Fruit fly (Drosophila melanogaster) whole organism, embryonic: ENCODE data around the gene gry.

Source experiments
- Antp ChIP-seq: fragments of 200-800 bp; sonication (Bioruptor generic); optimal IDR thresholded peaks from 3 replicates; lab custom pipeline; 2016; ENCODE audit warnings: missing biosample characterization, missing genetic modification characterization
- CG10147 ChIP-seq: fragments of 200-800 bp; sonication (Bioruptor generic); optimal IDR thresholded peaks from 2 replicates; lab custom pipeline; 2019; ENCODE audit warnings: missing biosample characterization, mild to moderate bottlenecking, missing genetic modification characterization, moderate library complexity
- CG12236 ChIP-seq: fragments of 200-800 bp; sonication (Bioruptor generic); optimal IDR thresholded peaks from 2 replicates; lab custom pipeline; 2016; ENCODE audit warnings: missing biosample characterization, missing genetic modification characterization
- CG1233 ChIP-seq: fragments of 200-800 bp; sonication (Bioruptor generic); optimal IDR thresholded peaks from 4 replicates; lab custom pipeline; 2018; ENCODE audit warnings: missing biosample characterization, mild to moderate bottlenecking, missing genetic modification characterization
- CG12391 ChIP-seq: fragments of 200-800 bp; sonication (Bioruptor generic); optimal IDR thresholded peaks from 3 replicates; lab custom pipeline; 2018; ENCODE audit warnings: missing biosample characterization, mild to moderate bottlenecking, missing genetic modification characterization, moderate library complexity
- CG12659 ChIP-seq: fragments of 200-800 bp; sonication (Bioruptor generic); optimal IDR thresholded peaks from 3 replicates; lab custom pipeline; 2017; ENCODE audit warnings: mild to moderate bottlenecking, missing biosample characterization, missing genetic modification reagents, missing genetic modification characterization
- CG12769 ChIP-seq: fragments of 200-800 bp; sonication (Bioruptor generic); optimal IDR thresholded peaks from 2 replicates; lab custom pipeline; 2019; ENCODE audit warnings: missing biosample characterization, mild to moderate bottlenecking, missing genetic modification characterization, moderate library complexity
- CG13296 ChIP-seq: fragments of 200-800 bp; sonication (Bioruptor generic); optimal IDR thresholded peaks from 3 replicates; lab custom pipeline; 2018; ENCODE audit warnings: missing biosample characterization, mild to moderate bottlenecking, missing genetic modification characterization
- CG14710 ChIP-seq: fragments of 200-800 bp; sonication (Bioruptor generic); optimal IDR thresholded peaks from 3 replicates; lab custom pipeline; 2019; ENCODE audit warnings: missing biosample characterization, mild to moderate bottlenecking, missing genetic modification characterization, moderate library complexity
- CG1647 ChIP-seq: fragments of 200-800 bp; sonication (Bioruptor generic); optimal IDR thresholded peaks from 3 replicates; lab custom pipeline; 2016; ENCODE audit warnings: missing biosample characterization, missing genetic modification characterization
- CG16813 ChIP-seq: fragments of 200-800 bp; sonication (Bioruptor generic); IDR thresholded peaks from 3 replicates; pipeline ENCODE4 v1.3.6; 2022; ENCODE audit warnings: missing biosample characterization, missing genetic modification characterization; ENCODE audit not compliant: partially characterized antibody
- CG2129 ChIP-seq: fragments of 200-800 bp; sonication (Bioruptor generic); IDR thresholded peaks from 2 replicates; pipeline ENCODE4 v1.3.6; 2022; ENCODE audit warnings: missing biosample characterization, missing genetic modification characterization; ENCODE audit not compliant: partially characterized antibody
- CG2199 ChIP-seq: fragments of 200-800 bp; sonication (Bioruptor generic); IDR thresholded peaks from 3 replicates; pipeline ENCODE4 v1.3.6; 2022; ENCODE audit warnings: missing biosample characterization, missing genetic modification characterization
- CG2202 ChIP-seq: fragments of 200-800 bp; sonication (Bioruptor generic); optimal IDR thresholded peaks from 2 replicates; lab custom pipeline; 2018; ENCODE audit warnings: missing biosample characterization, mild to moderate bottlenecking, missing genetic modification characterization
- CG42726 ChIP-seq: fragments of 200-800 bp; sonication (Bioruptor generic); IDR thresholded peaks from 2 replicates; pipeline ENCODE4 v1.3.6; 2022; ENCODE audit warnings: missing biosample characterization, missing genetic modification characterization; ENCODE audit not compliant: partially characterized antibody
- CG4730 ChIP-seq: fragments of 200-800 bp; sonication (Bioruptor generic); IDR thresholded peaks from 2 replicates; pipeline ENCODE4 v1.3.6; 2022; ENCODE audit warnings: missing biosample characterization, missing genetic modification characterization
- CG7556 ChIP-seq: fragments of 200-800 bp; sonication (Bioruptor generic); optimal IDR thresholded peaks from 2 replicates; lab custom pipeline; 2017; ENCODE audit warnings: missing biosample characterization, mild to moderate bottlenecking, missing genetic modification characterization
- CG8281 ChIP-seq: fragments of 200-800 bp; sonication (Bioruptor generic); optimal IDR thresholded peaks from 2 replicates; lab custom pipeline; 2018; ENCODE audit warnings: missing biosample characterization, mild to moderate bottlenecking, missing genetic modification characterization, moderate library complexity
- CG8944 ChIP-seq: fragments of 200-800 bp; sonication (Bioruptor generic); optimal IDR thresholded peaks from 3 replicates; lab custom pipeline; 2016; ENCODE audit warnings: missing biosample characterization, missing genetic modification characterization
- CG9797 ChIP-seq: fragments of 200-800 bp; sonication (Bioruptor generic); optimal IDR thresholded peaks from 3 replicates; lab custom pipeline; 2018; ENCODE audit warnings: missing biosample characterization, mild to moderate bottlenecking, missing genetic modification characterization
- CG9817 ChIP-seq: fragments of 200-800 bp; sonication (Bioruptor generic); optimal IDR thresholded peaks from 2 replicates; lab custom pipeline; 2018; ENCODE audit warnings: missing biosample characterization, mild to moderate bottlenecking, missing genetic modification characterization, moderate library complexity
- CTCF ChIP-seq: fragments of 200-800 bp; sonication (Bioruptor generic); optimal IDR thresholded peaks from 2 replicates; lab custom pipeline; 2017; ENCODE audit warnings: missing biosample characterization, mild to moderate bottlenecking, missing genetic modification characterization, moderate library complexity
- Camta ChIP-seq: fragments of 200-800 bp; sonication (Bioruptor generic); optimal IDR thresholded peaks from 2 replicates; lab custom pipeline; 2016; ENCODE audit warnings: missing biosample characterization, missing genetic modification characterization
- Deaf1 ChIP-seq: fragments of 200-800 bp; optimal IDR thresholded peaks from 3 replicates; lab custom pipeline; 2019; ENCODE audit warnings: missing biosample characterization, mild to moderate bottlenecking, missing genetic modification characterization, moderate library complexity
- Dll ChIP-seq: fragments of 200-800 bp; sonication (Bioruptor generic); IDR thresholded peaks from 4 replicates; pipeline ENCODE4 v1.3.6; 2022; ENCODE audit warnings: missing biosample characterization, missing genetic modification characterization; ENCODE audit not compliant: partially characterized antibody
- E2f2 ChIP-seq: fragments of 200-800 bp; sonication (Bioruptor generic); IDR thresholded peaks from 2 replicates; pipeline ENCODE4 v1.3.6; 2022; ENCODE audit warnings: missing biosample characterization, missing genetic modification characterization
- Elba2 ChIP-seq: fragments of 200-800 bp; sonication (Bioruptor generic); optimal IDR thresholded peaks from 3 replicates; lab custom pipeline; 2016; ENCODE audit warnings: missing biosample characterization, missing genetic modification characterization
- Ets65A ChIP-seq: fragments of 200-800 bp; sonication (Bioruptor generic); peaks from one replicate; lab custom pipeline; 2016; ENCODE audit warnings: missing biosample characterization, missing genetic modification characterization
- Fer3 ChIP-seq: fragments of 200-800 bp; sonication (Bioruptor generic); optimal IDR thresholded peaks from 2 replicates; lab custom pipeline; 2018; ENCODE audit warnings: missing biosample characterization, mild to moderate bottlenecking, missing genetic modification characterization, moderate library complexity
- HmgZ ChIP-seq: fragments of 200-800 bp; sonication (Bioruptor generic); optimal IDR thresholded peaks from 2 replicates; lab custom pipeline; 2018; ENCODE audit warnings: missing biosample characterization, mild to moderate bottlenecking, missing genetic modification characterization
- Lpt ChIP-seq: fragments of >200 bp; optimal IDR thresholded peaks from 2 replicates; lab custom pipeline; 2018; ENCODE audit warnings: missing biosample characterization, missing genetic modification characterization
- Opbp ChIP-seq: fragments of 200-800 bp; sonication (Bioruptor generic); IDR thresholded peaks from 3 replicates; pipeline ENCODE4 v1.3.6; 2022; ENCODE audit warnings: missing biosample characterization, missing genetic modification characterization; ENCODE audit not compliant: partially characterized antibody
- Scr ChIP-seq: fragments of 200-800 bp; sonication (Bioruptor generic); IDR thresholded peaks from 2 replicates; pipeline ENCODE4 v1.3.6; 2022; ENCODE audit warnings: missing biosample characterization, missing genetic modification characterization; ENCODE audit not compliant: partially characterized antibody
- Sin3A ChIP-seq: fragments of >200 bp; optimal IDR thresholded peaks from 2 replicates; lab custom pipeline; 2018
- Taf1 ChIP-seq: fragments of 200-800 bp; sonication (Bioruptor generic); IDR thresholded peaks from 2 replicates; pipeline ENCODE4 v1.3.6; 2022; ENCODE audit warnings: missing biosample characterization, missing genetic modification characterization
- Xbp1 ChIP-seq: fragments of 200-800 bp; sonication (Bioruptor generic); optimal IDR thresholded peaks from 3 replicates; lab custom pipeline; 2016; ENCODE audit warnings: missing biosample characterization, mild to moderate bottlenecking, missing genetic modification characterization
- YL-1 ChIP-seq: fragments of 200-800 bp; sonication (Bioruptor generic); optimal IDR thresholded peaks from 3 replicates; lab custom pipeline; 2017; ENCODE audit warnings: missing biosample characterization, mild to moderate bottlenecking, missing genetic modification characterization
- bab2 ChIP-seq: fragments of 200-800 bp; sonication (Bioruptor generic); optimal IDR thresholded peaks from 2 replicates; lab custom pipeline; 2016; ENCODE audit warnings: missing biosample characterization, missing genetic modification characterization
- crol ChIP-seq: fragments of 200-800 bp; sonication (Bioruptor generic); IDR thresholded peaks from 2 replicates; pipeline ENCODE4 v1.3.6; 2022; ENCODE audit warnings: missing biosample characterization, missing genetic modification characterization
- dmrt99B ChIP-seq: fragments of 200-800 bp; sonication (Bioruptor generic); optimal IDR thresholded peaks from 2 replicates; lab custom pipeline; 2018; ENCODE audit warnings: missing biosample characterization, mild to moderate bottlenecking, missing genetic modification characterization, moderate library complexity
- dpn ChIP-seq, 2 experiments: fragments of 200-800 bp; sonication (Bioruptor generic); optimal IDR thresholded peaks; 3 replicates each; lab custom pipeline; 2016; ENCODE audit warnings: missing biosample characterization in 2 of 2, missing genetic modification characterization in 2 of 2
- fd102C ChIP-seq: fragments of 200-800 bp; sonication (Bioruptor generic); optimal IDR thresholded peaks from 2 replicates; lab custom pipeline; 2018; ENCODE audit warnings: missing biosample characterization, mild to moderate bottlenecking, missing genetic modification characterization, moderate library complexity
- fru ChIP-seq: fragments of >200 bp; optimal IDR thresholded peaks from 2 replicates; lab custom pipeline; 2017
- knrl ChIP-seq: fragments of 200-800 bp; sonication (Bioruptor generic); IDR thresholded peaks from 3 replicates; pipeline ENCODE4 v1.3.6; 2022; ENCODE audit warnings: missing biosample characterization, missing genetic modification characterization; ENCODE audit not compliant: partially characterized antibody
- nerfin-2 ChIP-seq: fragments of 200-800 bp; sonication (Bioruptor generic); IDR thresholded peaks from 2 replicates; pipeline ENCODE4 v1.3.6; 2022; ENCODE audit warnings: missing biosample characterization, missing genetic modification characterization; ENCODE audit not compliant: partially characterized antibody
- otp ChIP-seq: fragments of 200-800 bp; sonication (Bioruptor generic); IDR thresholded peaks from 3 replicates; pipeline ENCODE4, ENCODE4 v1.3.6; 2022; ENCODE audit warnings: missing biosample characterization, missing genetic modification characterization
- sd ChIP-seq: fragments of 200-800 bp; sonication (Bioruptor generic); optimal IDR thresholded peaks from 3 replicates; lab custom pipeline; 2018; ENCODE audit warnings: missing biosample characterization, mild to moderate bottlenecking, missing genetic modification characterization, moderate library complexity
- seq ChIP-seq: fragments of 200-800 bp; sonication (Bioruptor generic); IDR thresholded peaks from 2 replicates; pipeline ENCODE4 v1.3.6; 2022; ENCODE audit warnings: missing biosample characterization, missing genetic modification characterization
- sqz ChIP-seq: fragments of 200-800 bp; sonication (Bioruptor generic); optimal IDR thresholded peaks from 3 replicates; lab custom pipeline; 2018; ENCODE audit warnings: missing biosample characterization, mild to moderate bottlenecking, missing genetic modification characterization
- unpg ChIP-seq: fragments of 200-800 bp; sonication (Bioruptor generic); optimal IDR thresholded peaks from 3 replicates; lab custom pipeline; 2018; ENCODE audit warnings: missing biosample characterization, mild to moderate bottlenecking, missing genetic modification characterization, moderate library complexity
- vvl ChIP-seq: fragments of 200-800 bp; sonication (Bioruptor generic); IDR thresholded peaks from 2 replicates; pipeline ENCODE4 v1.3.6; 2022; ENCODE audit warnings: missing biosample characterization, missing genetic modification characterization

The gry gene

DNA sequence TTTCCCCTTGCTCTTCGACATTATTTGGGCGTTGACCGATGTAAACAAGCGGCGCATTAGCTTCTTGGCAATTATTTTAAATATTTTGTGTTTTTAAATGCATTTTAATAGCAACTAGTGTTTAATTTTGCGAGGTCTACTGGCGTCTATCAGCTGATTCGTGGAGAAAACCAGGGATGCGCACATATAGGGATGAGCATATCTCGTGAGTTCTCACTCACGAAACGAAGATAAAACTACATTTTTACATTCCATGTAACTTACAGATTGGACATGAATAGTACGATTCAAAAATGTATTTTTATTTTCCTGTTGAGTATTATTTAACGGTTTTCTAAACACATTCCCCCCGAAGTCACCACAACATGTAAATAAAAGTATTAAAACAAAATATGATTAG is 1.4 kb upstream of the gry start, which contains the start of gene CG14966 (continued):
- TF ChIP-seq CG8944 (GFP tag; lab: Kevin White, UChicago) (no peak), CG2199 (GFP tag; lab: Robert Waterston, UW) (peak; percentile 22; the same call in 2 of the 3 replicates), crol (GFP tag; lab: Robert Waterston, UW) (no peak), CG12236 (GFP tag; lab: Kevin White, UChicago) (no peak), Scr (GFP tag; lab: Robert Waterston, UW) (peak; percentile 89), Camta (GFP tag; lab: Kevin White, UChicago) (peak; percentile 0), CG7556 (GFP tag; lab: Kevin White, UChicago) (no peak), Fer3 (tag; lab: Kevin White, UChicago) (no peak), CG9817 (tag; lab: Kevin White, UChicago) (peak; percentile 6), CG2202 (tag; lab: Kevin White, UChicago) (no peak), CG9797 (GFP tag; lab: Kevin White, UChicago) (peak; percentile 35), vvl (peak; percentile 40; the same call in 1 of the 2 replicates), Antp (GFP tag; lab: Kevin White, UChicago) (peak; percentile 22), dmrt99B (no peak), CTCF (GFP tag; lab: Kevin White, UChicago) (peak; percentile 72), nerfin-2 (GFP tag; lab: Robert Waterston, UW) (peak; percentile 66; the same call in 1 of the 2 replicates), Taf1 (GFP tag; lab: Robert Waterston, UW) (no peak), Xbp1 (GFP tag; lab: Kevin White, UChicago) (peak; percentile 52), CG16813 (GFP tag; lab: Robert Waterston, UW) (peak; percentile 91), YL-1 (peak; percentile 79), Ets65A (GFP tag; lab: Kevin White, UChicago) (peak; percentile 27), Dll (GFP tag; lab: Robert Waterston, UW) (peak; percentile 91), E2f2 (peak; percentile 52; the same call in 1 of the 2 replicates), CG42726 (peak; percentile 91), CG12769 (tag; lab: Kevin White, UChicago) (peak; percentile 44), unpg (peak; percentile 4), CG13296 (GFP tag; lab: Kevin White, UChicago) (no peak), CG12659 (GFP tag; lab: Kevin White, UChicago) (peak; percentile 62), Elba2 (no peak), Sin3A (lab: Kevin White, UChicago) (peak; percentile 24), bab2 (GFP tag; lab: Kevin White, UChicago) (peak; percentile 10), sd (tag; lab: Kevin White, UChicago) (peak; percentile 82), CG12391 (peak; percentile 33), Deaf1 (peak; percentile 0), dpn (GFP tag; optimal IDR thresholded peaks at IDR 0.05; lab: Kevin White, UChicago) (peak; percentile 20 to 48), sqz (GFP tag; lab: Kevin White, UChicago) (no peak), knrl (peak; percentile 88), CG14710 (tag; lab: Kevin White, UChicago) (peak; percentile 57), CG8281 (no peak), fd102C (GFP tag; lab: Kevin White, UChicago) (no peak), seq (GFP tag; lab: Robert Waterston, UW) (no peak), otp (no peak), fru (lab: Kevin White, UChicago) (no peak), CG2129 (GFP tag; lab: Robert Waterston, UW) (peak; percentile 80), HmgZ (tag; lab: Kevin White, UChicago) (peak; percentile 69), CG1233 (GFP tag; lab: Kevin White, UChicago) (no peak), CG10147 (peak; percentile 5), CG1647 (GFP tag; lab: Kevin White, UChicago) (no peak), CG4730 (GFP tag; lab: Robert Waterston, UW) (no peak), Opbp (GFP tag; lab: Robert Waterston, UW) (peak; percentile 87), Lpt (no peak)
